Worm (Caenorhabditis elegans) whole organism, mixed stage, embryonic: ENCODE measurements around the gene ric-4.

Experiments
- M03D4.4 ChIP-seq: sonication (generic microtip); optimal IDR thresholded peaks from 2 replicates; lab custom pipeline; 2017; ENCODE audit warnings: mild to moderate bottlenecking, missing genetic modification characterization, missing compliant biosample characterization
- bed-3 ChIP-seq: fragments of 200-800 bp; sonication (Bioruptor generic); optimal IDR thresholded peaks from 3 replicates; lab custom pipeline; 2018; ENCODE audit warnings: mild to moderate bottlenecking, missing genetic modification characterization, moderate library complexity, missing compliant biosample characterization
- blmp-1 ChIP-seq: fragments of 150-350 bp; optimal IDR thresholded peaks from 2 replicates; lab custom pipeline; 2014; ENCODE audit warnings: missing biosample characterization, missing genetic modification characterization
- ceh-39 ChIP-seq: fragments of 150-350 bp; optimal IDR thresholded peaks from 2 replicates; lab custom pipeline; 2014; ENCODE audit warnings: missing biosample characterization, missing genetic modification characterization
- ceh-43 ChIP-seq: fragments of 200-800 bp; sonication (Bioruptor generic); optimal IDR thresholded peaks from 2 replicates; lab custom pipeline; 2018; ENCODE audit warnings: mild to moderate bottlenecking, missing genetic modification characterization, moderate library complexity, missing compliant biosample characterization
- ceh-83 ChIP-seq: fragments of 200-800 bp; sonication (Bioruptor generic); optimal IDR thresholded peaks from 2 replicates; lab custom pipeline; 2018; ENCODE audit warnings: mild to moderate bottlenecking, missing genetic modification characterization, missing compliant biosample characterization
- cnd-1 ChIP-seq: fragments of 200-800 bp; sonication (Bioruptor generic); optimal IDR thresholded peaks from 2 replicates; lab custom pipeline; 2018; ENCODE audit warnings: mild to moderate bottlenecking, missing genetic modification characterization, missing compliant biosample characterization
- drap-1 ChIP-seq: fragments of 200-800 bp; sonication (Bioruptor generic); optimal IDR thresholded peaks from 3 replicates; lab custom pipeline; 2018; ENCODE audit warnings: mild to moderate bottlenecking, missing genetic modification characterization, missing compliant biosample characterization
- elt-1 ChIP-seq: sonication (generic microtip); optimal IDR thresholded peaks from 2 replicates; lab custom pipeline; 2017; ENCODE audit warnings: missing genetic modification characterization, mild to moderate bottlenecking, missing compliant biosample characterization, antibody characterized with exemption, moderate library complexity, borderline replicate concordance; ENCODE audit not compliant: insufficient read depth
- elt-3 ChIP-seq: fragments of 150-350 bp; optimal IDR thresholded peaks from 2 replicates; lab custom pipeline; 2014; ENCODE audit warnings: missing biosample characterization, missing genetic modification characterization
- flh-1 ChIP-seq: fragments of 200-800 bp; sonication (Bioruptor generic); optimal IDR thresholded peaks from 2 replicates; lab custom pipeline; 2018; ENCODE audit warnings: mild to moderate bottlenecking, missing genetic modification characterization, moderate library complexity, missing compliant biosample characterization
- ham-2 ChIP-seq: fragments of 200-800 bp; sonication (Bioruptor generic); optimal IDR thresholded peaks from 2 replicates; lab custom pipeline; 2018; ENCODE audit warnings: mild to moderate bottlenecking, missing genetic modification characterization, missing compliant biosample characterization
- hlh-1 ChIP-seq: fragments of 150-350 bp; optimal IDR thresholded peaks from 2 replicates; lab custom pipeline; 2014; ENCODE audit warnings: missing biosample characterization, missing genetic modification reagents, missing genetic modification characterization
- lin-13 ChIP-seq: fragments of 150-350 bp; optimal IDR thresholded peaks from 2 replicates; lab custom pipeline; 2014; ENCODE audit warnings: missing biosample characterization, missing genetic modification characterization
- lin-32 ChIP-seq: fragments of 200-800 bp; sonication (Bioruptor generic); optimal IDR thresholded peaks from 2 replicates; lab custom pipeline; 2018; ENCODE audit warnings: mild to moderate bottlenecking, missing genetic modification characterization, missing compliant biosample characterization
- lsy-2 ChIP-seq: fragments of 150-350 bp; optimal IDR thresholded peaks from 2 replicates; lab custom pipeline; 2014; ENCODE audit warnings: missing biosample characterization, missing genetic modification characterization
- mab-5 ChIP-seq: fragments of 150-350 bp; optimal IDR thresholded peaks from 2 replicates; lab custom pipeline; 2014; ENCODE audit warnings: missing biosample characterization, missing genetic modification characterization
- mep-1 ChIP-seq: fragments of 150-350 bp; optimal IDR thresholded peaks from 2 replicates; lab custom pipeline; 2017; ENCODE audit warnings: missing biosample characterization, missing genetic modification reagents, missing genetic modification characterization, inconsistent platforms
- mls-2 ChIP-seq: sonication (generic microtip); optimal IDR thresholded peaks from 2 replicates; lab custom pipeline; 2016; ENCODE audit warnings: mild to moderate bottlenecking, missing genetic modification characterization, moderate library complexity, missing compliant biosample characterization
- nhr-12 ChIP-seq: fragments of 150-350 bp; optimal IDR thresholded peaks from 2 replicates; lab custom pipeline; 2014; ENCODE audit warnings: missing biosample characterization, missing genetic modification characterization
- nhr-2 ChIP-seq: fragments of 150-350 bp; optimal IDR thresholded peaks from 2 replicates; lab custom pipeline; 2014; ENCODE audit warnings: missing biosample characterization, missing genetic modification characterization
- nhr-237 ChIP-seq: fragments of 150-350 bp; optimal IDR thresholded peaks from 2 replicates; lab custom pipeline; 2014; ENCODE audit warnings: missing biosample characterization, missing genetic modification characterization
- nhr-28 ChIP-seq: fragments of 150-350 bp; optimal IDR thresholded peaks from 2 replicates; lab custom pipeline; 2014; ENCODE audit warnings: missing biosample characterization, missing genetic modification characterization
- nhr-76 ChIP-seq: sonication (generic microtip); optimal IDR thresholded peaks from 2 replicates; lab custom pipeline; 2017; ENCODE audit warnings: missing biosample characterization, missing genetic modification characterization
- sem-2 ChIP-seq: fragments of 200-800 bp; sonication (Bioruptor generic); optimal IDR thresholded peaks from 2 replicates; lab custom pipeline; 2018; ENCODE audit warnings: mild to moderate bottlenecking, missing genetic modification characterization, missing compliant biosample characterization
- snpc-4 ChIP-seq: fragments of 150-350 bp; optimal IDR thresholded peaks from 2 replicates; lab custom pipeline; 2014; ENCODE audit warnings: missing biosample characterization, missing genetic modification characterization
- sptf-1 ChIP-seq: sonication (generic microtip); optimal IDR thresholded peaks from 2 replicates; lab custom pipeline; 2017; ENCODE audit warnings: mild to moderate bottlenecking, missing genetic modification characterization, moderate library complexity, missing compliant biosample characterization
- tbx-8 ChIP-seq: fragments of 200-800 bp; sonication (Bioruptor generic); optimal IDR thresholded peaks from 2 replicates; lab custom pipeline; 2018; ENCODE audit warnings: mild to moderate bottlenecking, missing genetic modification characterization, moderate library complexity, missing compliant biosample characterization
- unc-120 ChIP-seq: sonication (generic microtip); optimal IDR thresholded peaks from 2 replicates; lab custom pipeline; 2017; ENCODE audit warnings: missing genetic modification characterization, missing compliant biosample characterization; ENCODE audit not compliant: poor library complexity, severe bottlenecking
- unc-39 ChIP-seq: fragments of 150-350 bp; optimal IDR thresholded peaks from 2 replicates; lab custom pipeline; 2014; ENCODE audit warnings: missing biosample characterization, missing genetic modification characterization
- unc-62 ChIP-seq: fragments of 150-350 bp; optimal IDR thresholded peaks from 2 replicates; lab custom pipeline; 2014; ENCODE audit warnings: missing biosample characterization, missing genetic modification reagents, missing genetic modification characterization
- zip-8 ChIP-seq: fragments of 150-350 bp; optimal IDR thresholded peaks from 2 replicates; lab custom pipeline; 2014; ENCODE audit warnings: missing biosample characterization, missing genetic modification characterization
- ztf-11 ChIP-seq: fragments of 150-350 bp; optimal IDR thresholded peaks from 2 replicates; lab custom pipeline; 2014; ENCODE audit warnings: missing biosample characterization, missing genetic modification characterization

Gene ric-4

ce11 chrV:10297099-10297498 lies 27.0 kb upstream of the ric-4 start, which contains the start of gene B0024.4:
B0024.4 (plus strand) TSS chrV:10297399.
- TF ChIP-seq hlh-1 (tag; lab: Kevin White, UChicago) (no peak), ceh-83 (GFP tag; lab: Kevin White, UChicago) (no peak), cnd-1 (tag; lab: Kevin White, UChicago) (no peak), mab-5 (tag; lab: Kevin White, UChicago) (no peak), unc-62 (GFP tag; lab: Kevin White, UChicago) (no peak), nhr-237 (tag; lab: Kevin White, UChicago) (no peak), nhr-76 (tag; lab: Kevin White, UChicago) (no peak), nhr-12 (tag; lab: Kevin White, UChicago) (no peak), lsy-2 (no peak), ceh-39 (tag; lab: Kevin White, UChicago) (no peak), mls-2 (tag; lab: Kevin White, UChicago) (no peak), sem-2 (GFP tag; lab: Kevin White, UChicago) (no peak), M03D4.4 (tag; lab: Kevin White, UChicago) (no peak), flh-1 (GFP tag; lab: Kevin White, UChicago) (no peak)

ce11 chrV:10294549-10294948 lies 24.4 kb upstream of the ric-4 start, which contains the start of gene col-150:
col-150 (minus strand) TSS chrV:10294649.
- TF ChIP-seq drap-1 (GFP tag; lab: Kevin White, UChicago) (no peak), lin-32 (GFP tag; lab: Kevin White, UChicago) (no peak), ceh-83 (GFP tag; lab: Kevin White, UChicago) (no peak), ztf-11 (no peak), blmp-1 (tag; lab: Kevin White, UChicago) (no peak), elt-1 (no peak), elt-3 (no peak), ham-2 (GFP tag; lab: Kevin White, UChicago) (no peak), nhr-237 (tag; lab: Kevin White, UChicago) (no peak), tbx-8 (GFP tag; lab: Kevin White, UChicago) (no peak), snpc-4 (tag; lab: Kevin White, UChicago) (no peak), nhr-2 (tag; lab: Kevin White, UChicago) (no peak), ceh-43 (GFP tag; lab: Kevin White, UChicago) (no peak), nhr-76 (tag; lab: Kevin White, UChicago) (no peak), bed-3 (GFP tag; lab: Kevin White, UChicago) (no peak), M03D4.4 (tag; lab: Kevin White, UChicago) (no peak), cnd-1 (tag; lab: Kevin White, UChicago) (no peak)

ce11 chrV:10292819-10293357 lies 22.8 kb upstream of the ric-4 start, which contains the start of gene col-149:
col-149 (minus strand) TSS chrV:10292869.
- TF ChIP-seq nhr-12 (tag; lab: Kevin White, UChicago), result no peak
- no peak for TF ChIP-seq hlh-1 (tag; lab: Kevin White, UChicago)
- TF ChIP-seq mls-2 (tag; lab: Kevin White, UChicago), result no peak
- TF ChIP-seq unc-120 (tag; lab: Kevin White, UChicago), result no peak
- TF ChIP-seq nhr-28 (tag; lab: Kevin White, UChicago), result no peak
- no peak for TF ChIP-seq flh-1 (GFP tag; lab: Kevin White, UChicago)
- TF ChIP-seq unc-62 (GFP tag; lab: Kevin White, UChicago), result no peak
- no peak for TF ChIP-seq cnd-1 (tag; lab: Kevin White, UChicago)
- TF ChIP-seq lsy-2, result no peak
- TF ChIP-seq zip-8, result no peak
- no peak for TF ChIP-seq ztf-11
- no peak for TF ChIP-seq sem-2 (GFP tag; lab: Kevin White, UChicago)
- TF ChIP-seq M03D4.4 (tag; lab: Kevin White, UChicago), result no peak
- no peak for TF ChIP-seq blmp-1 (tag; lab: Kevin White, UChicago)
- no peak for TF ChIP-seq snpc-4 (tag; lab: Kevin White, UChicago)
- TF ChIP-seq elt-1, result no peak
- TF ChIP-seq, all 35 proteins: peak for 0

ce11 chrV:10291848-10292247 lies 21.7 kb upstream of the ric-4 start:
- TF ChIP-seq mab-5 (tag; lab: Kevin White, UChicago), result no peak
- TF ChIP-seq ztf-11, result no peak
- no peak for TF ChIP-seq nhr-2 (tag; lab: Kevin White, UChicago)

- TF ChIP-seq blmp-1 (tag; lab: Kevin White, UChicago) (no peak), mep-1 (tag; lab: Kevin White, UChicago) (no peak), unc-120 (tag; lab: Kevin White, UChicago) (no peak), tbx-8 (GFP tag; lab: Kevin White, UChicago) (no peak), lin-32 (GFP tag; lab: Kevin White, UChicago) (no peak), snpc-4 (tag; lab: Kevin White, UChicago) (no peak), mls-2 (tag; lab: Kevin White, UChicago) (no peak), nhr-12 (tag; lab: Kevin White, UChicago) (no peak), ztf-11 (no peak), sptf-1 (tag; lab: Kevin White, UChicago) (no peak), lin-13 (no peak), ceh-39 (tag; lab: Kevin White, UChicago) (no peak), cnd-1 (tag; lab: Kevin White, UChicago) (no peak), hlh-1 (tag; lab: Kevin White, UChicago) (no peak), ceh-43 (GFP tag; lab: Kevin White, UChicago) (no peak), unc-39 (no peak)
Measured at ce11 chrV:10289743-10290142, 19.6 kb upstream of the ric-4 start, which contains the start of gene B0024.15. B0024.15 (plus strand) TSS chrV:10290043.
